Worm (Caenorhabditis elegans): ENCODE measurements around the gene srsx-39.

ce11 chrV:15285984-15286383 is 29.4 kb upstream of the srsx-39 start:
- no peak for TF ChIP-seq aly-1 (tag; optimal IDR thresholded peaks at IDR 0.05)
- no peak for TF ChIP-seq hnd-1 (tag; optimal IDR thresholded peaks at IDR 0.05)
- no peak for TF ChIP-seq ama-1 (optimal IDR thresholded peaks at IDR 0.05)
- no peak for TF ChIP-seq scrt-1 (GFP tag; IDR thresholded peaks at IDR 0.05)
- TF ChIP-seq tbx-37 (GFP tag; conservative IDR thresholded peaks at IDR 0.05) = no peak
- no peak for TF ChIP-seq ceh-36 (tag; optimal IDR thresholded peaks at IDR 0.05)
- TF ChIP-seq tra-4 (tag; optimal IDR thresholded peaks at IDR 0.05) = no peak
- no peak for TF ChIP-seq ceh-13 (GFP tag; optimal IDR thresholded peaks at IDR 0.05)
- no peak for TF ChIP-seq F13C5.2 (tag; optimal IDR thresholded peaks at IDR 0.05)
- no peak for TF ChIP-seq pes-1 (GFP tag; IDR thresholded peaks at IDR 0.05)

All from whole organism, early embryonic.